Fruit fly (Drosophila melanogaster) whole organism: ENCODE data around the gene CG17344.

Source experiments
- CG8478 ChIP-seq: fragments of >200 bp; optimal IDR thresholded peaks from 2 replicates; lab custom pipeline; 2018; ENCODE audit warnings: inconsistent platforms
- EcR ChIP-seq, 2 experiments: fragments of >200 bp; optimal IDR thresholded peaks; 2 replicates each; lab custom pipeline; 2017; ENCODE audit warnings: missing biosample characterization in 2 of 2, missing genetic modification characterization in 2 of 2, missing genetic modification reagents in 2 of 2
- pan ChIP-seq: fragments of >200 bp; optimal IDR thresholded peaks from 2 replicates; lab custom pipeline; 2017
- psq ChIP-seq: fragments of >200 bp; optimal IDR thresholded peaks from 2 replicates; lab custom pipeline; 2017
- usp ChIP-seq: fragments of >200 bp; optimal IDR thresholded peaks from 2 replicates; lab custom pipeline; 2017; ENCODE audit warnings: missing biosample characterization, missing genetic modification characterization, mixed read lengths

DNA sequence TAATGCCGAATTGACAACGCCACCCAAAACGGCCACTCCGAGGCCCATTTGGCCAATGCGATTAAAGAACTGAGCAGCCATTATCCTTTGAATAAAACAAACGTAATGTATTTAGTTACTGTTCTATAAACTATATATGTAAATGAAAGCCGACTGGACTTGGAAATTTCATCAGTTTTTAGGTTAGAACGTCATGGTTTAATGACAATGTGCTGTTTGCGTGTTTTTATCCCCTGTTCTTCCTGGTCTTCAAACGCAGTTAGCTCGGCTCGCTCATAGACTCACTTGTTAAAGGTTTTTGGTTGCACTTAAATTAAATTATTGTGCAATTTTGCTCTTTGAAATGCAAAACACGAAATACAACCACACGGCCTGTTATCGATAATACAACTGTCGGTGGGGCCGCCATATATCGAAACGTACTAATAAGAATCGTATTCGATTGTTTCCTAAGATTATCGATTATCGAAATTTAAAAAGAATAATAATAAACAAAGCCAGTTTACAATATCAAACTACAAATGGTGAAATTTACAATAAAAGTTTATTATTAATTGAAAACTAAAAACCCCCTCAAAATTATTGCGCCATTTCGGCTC lies 21.7 kb downstream of the CG17344 start, which contains the start of gene Phb1:
- TF ChIP-seq usp (GFP tag; lab: Kevin White, UChicago), result no peak
- TF ChIP-seq EcR (GFP tag; optimal IDR thresholded peaks at IDR 0.05; lab: Kevin White, UChicago), result no peak
- no peak for TF ChIP-seq psq (lab: Kevin White, UChicago)
- no peak for TF ChIP-seq CG8478 (lab: Kevin White, UChicago)
- no peak for TF ChIP-seq pan
